Worm (Caenorhabditis elegans) whole organism, L4 larva: ENCODE measurements around the gene snt-2.

ENCODE experiments used
- D1046.2 ChIP-seq: fragments of 200-800 bp; sonication (Bioruptor generic); IDR thresholded peaks from 2 replicates; pipeline ENCODE4 v1.3.6; 2022; ENCODE audit warnings: missing genetic modification characterization, missing compliant biosample characterization
- F10B5.3 ChIP-seq: sonication (generic microtip); optimal IDR thresholded peaks from 2 replicates; lab custom pipeline; 2016; ENCODE audit warnings: mild to moderate bottlenecking, missing genetic modification characterization, missing compliant biosample characterization
- F26F4.8 ChIP-seq: fragments of 200-800 bp; sonication (Bioruptor generic); conservative IDR thresholded peaks from 2 replicates; pipeline ENCODE4 v1.3.6; 2022; ENCODE audit warnings: missing genetic modification characterization, missing compliant biosample characterization
- F44E2.7 ChIP-seq: fragments of 200-800 bp; sonication (Bioruptor generic); IDR thresholded peaks from 2 replicates; pipeline ENCODE4 v2.1.2; 2022; ENCODE audit warnings: missing genetic modification characterization, missing compliant biosample characterization
- T26A8.4 ChIP-seq: fragments of 200-800 bp; sonication (Bioruptor generic); IDR thresholded peaks from 2 replicates; pipeline ENCODE4 v1.3.6; 2022; ENCODE audit warnings: missing genetic modification characterization, missing compliant biosample characterization
- Y105C5A.15 ChIP-seq: fragments of 200-800 bp; sonication (Bioruptor generic); IDR thresholded peaks from 2 replicates; pipeline ENCODE4 v1.3.6; 2022; ENCODE audit warnings: missing genetic modification characterization, missing compliant biosample characterization
- Y5F2A.4 ChIP-seq: fragments of 200-800 bp; sonication (Bioruptor generic); optimal IDR thresholded peaks from 2 replicates; lab custom pipeline; 2018; ENCODE audit warnings: mild to moderate bottlenecking, missing genetic modification characterization, missing compliant biosample characterization
- Y75B8A.6 ChIP-seq: fragments of 200-800 bp; sonication (Bioruptor generic); IDR thresholded peaks from 2 replicates; pipeline ENCODE4 v1.3.6; 2022; ENCODE audit warnings: missing genetic modification reagents, missing genetic modification characterization, missing compliant biosample characterization
- ZK337.2 ChIP-seq: fragments of 200-800 bp; sonication (Bioruptor generic); IDR thresholded peaks from 2 replicates; pipeline ENCODE4 v1.3.6; 2022; ENCODE audit warnings: missing genetic modification reagents, missing genetic modification characterization, missing compliant biosample characterization
- ZK546.5 ChIP-seq, 2 experiments: sonication (generic microtip); optimal IDR thresholded peaks; 2 replicates each; lab custom pipeline; 2017; ENCODE audit warnings: missing biosample characterization in 2 of 2, missing genetic modification characterization in 2 of 2
- ama-1 ChIP-seq: fragments of 150-350 bp; optimal IDR thresholded peaks from 2 replicates; lab custom pipeline; 2014; ENCODE audit warnings: inconsistent platforms, mixed read lengths
- arid-1 ChIP-seq: fragments of 200-800 bp; sonication (Bioruptor generic); conservative IDR thresholded peaks from 2 replicates; pipeline ENCODE4 v1.3.6; 2022; ENCODE audit warnings: missing genetic modification reagents, missing genetic modification characterization, missing compliant biosample characterization
- attf-4 ChIP-seq: sonication (generic microtip); optimal IDR thresholded peaks from 3 replicates; lab custom pipeline; 2017; ENCODE audit warnings: missing biosample characterization, missing genetic modification characterization
- ceh-28 ChIP-seq: fragments of 150-350 bp; optimal IDR thresholded peaks from 2 replicates; lab custom pipeline; 2014; ENCODE audit warnings: missing biosample characterization, missing genetic modification reagents, missing genetic modification characterization
- ceh-32 ChIP-seq: sonication (generic microtip); optimal IDR thresholded peaks from 2 replicates; lab custom pipeline; 2016; ENCODE audit warnings: mild to moderate bottlenecking, missing genetic modification characterization, missing compliant biosample characterization; ENCODE audit not compliant: poor library complexity
- ceh-62 ChIP-seq: sonication (generic microtip); optimal IDR thresholded peaks from 2 replicates; lab custom pipeline; 2017; ENCODE audit warnings: missing biosample characterization, missing genetic modification characterization
- ceh-82 ChIP-seq: sonication (generic microtip); optimal IDR thresholded peaks from 2 replicates; lab custom pipeline; 2017; ENCODE audit warnings: missing biosample characterization, missing genetic modification characterization
- cey-2 ChIP-seq: sonication (generic microtip); optimal IDR thresholded peaks from 3 replicates; lab custom pipeline; 2017; ENCODE audit warnings: missing genetic modification characterization, mild to moderate bottlenecking, missing compliant biosample characterization, antibody characterized with exemption, borderline replicate concordance; ENCODE audit not compliant: insufficient read depth
- ctbp-1 ChIP-seq: fragments of 200-800 bp; sonication (Bioruptor generic); IDR thresholded peaks from 2 replicates; pipeline ENCODE4 v1.3.6; 2022; ENCODE audit warnings: missing genetic modification reagents, missing genetic modification characterization, missing compliant biosample characterization
- daf-8 ChIP-seq: fragments of 200-800 bp; sonication (Bioruptor generic); IDR thresholded peaks from 2 replicates; pipeline ENCODE4 v1.3.6; 2022; ENCODE audit warnings: missing genetic modification characterization, missing compliant biosample characterization
- dpl-1 ChIP-seq: fragments of 150-350 bp; optimal IDR thresholded peaks from 2 replicates; lab custom pipeline; 2014; ENCODE audit warnings: missing biosample characterization, missing genetic modification reagents, missing genetic modification characterization
- duxl-1 ChIP-seq: sonication (generic microtip); optimal IDR thresholded peaks from 2 replicates; lab custom pipeline; 2016; ENCODE audit warnings: mild to moderate bottlenecking, missing genetic modification characterization, moderate library complexity, missing compliant biosample characterization; ENCODE audit not compliant: poor library complexity
- dve-1 ChIP-seq: sonication (generic microtip); optimal IDR thresholded peaks from 2 replicates; lab custom pipeline; 2017; ENCODE audit warnings: antibody characterized with exemption, mild to moderate bottlenecking, missing genetic modification characterization, missing compliant biosample characterization; ENCODE audit not compliant: insufficient read depth
- gei-8 ChIP-seq: fragments of 200-800 bp; sonication (Bioruptor generic); optimal IDR thresholded peaks from 2 replicates; lab custom pipeline; 2018; ENCODE audit warnings: mild to moderate bottlenecking, missing genetic modification characterization, missing compliant biosample characterization
- hlh-30 ChIP-seq: sonication (generic microtip); optimal IDR thresholded peaks from 2 replicates; lab custom pipeline; 2017; ENCODE audit warnings: antibody characterized with exemption, mild to moderate bottlenecking, missing genetic modification characterization, missing compliant biosample characterization; ENCODE audit not compliant: insufficient read depth
- jun-1 ChIP-seq: fragments of 150-350 bp; optimal IDR thresholded peaks from 2 replicates; lab custom pipeline; 2014; ENCODE audit warnings: missing biosample characterization, missing genetic modification reagents, missing genetic modification characterization
- lim-7 ChIP-seq: fragments of 200-800 bp; sonication (Bioruptor generic); IDR thresholded peaks from 2 replicates; pipeline ENCODE4 v1.3.6; 2022; ENCODE audit warnings: missing genetic modification characterization, missing compliant biosample characterization
- lin-1 ChIP-seq: fragments of 200-800 bp; sonication (Bioruptor generic); IDR thresholded peaks from 2 replicates; pipeline ENCODE4 v1.3.6; 2022; ENCODE audit warnings: missing genetic modification reagents, missing genetic modification characterization, missing compliant biosample characterization
- lin-15B ChIP-seq: fragments of 150-350 bp; sonication (generic microtip); optimal IDR thresholded peaks from 3 replicates; lab custom pipeline; 2014; ENCODE audit warnings: missing biosample characterization, missing genetic modification characterization
- lsy-2 ChIP-seq, 2 experiments: fragments of 150-350 bp in 1 of 2; sonication (generic microtip) in 1 of 2; optimal IDR thresholded peaks; 2 replicates each; lab custom pipeline; 2014 to 2017; ENCODE audit warnings: missing biosample characterization in 2 of 2, missing genetic modification characterization in 2 of 2
- madf-9 ChIP-seq: fragments of 200-800 bp; sonication (Bioruptor generic); conservative IDR thresholded peaks from 2 replicates; pipeline ENCODE4 v1.3.6; 2022; ENCODE audit warnings: missing genetic modification reagents, missing genetic modification characterization, missing compliant biosample characterization
- mdt-29 ChIP-seq: fragments of 200-800 bp; sonication (Bioruptor generic); IDR thresholded peaks from 2 replicates; pipeline ENCODE4 v1.3.6; 2022; ENCODE audit warnings: missing genetic modification reagents, missing genetic modification characterization, missing compliant biosample characterization
- mxl-3 ChIP-seq: fragments of 200-800 bp; sonication (Bioruptor generic); optimal IDR thresholded peaks from 2 replicates; lab custom pipeline; 2018; ENCODE audit warnings: mild to moderate bottlenecking, missing genetic modification characterization, missing compliant biosample characterization
- nhr-111 ChIP-seq: fragments of 200-800 bp; sonication (Bioruptor generic); optimal IDR thresholded peaks from 2 replicates; lab custom pipeline; 2018; ENCODE audit warnings: mild to moderate bottlenecking, missing genetic modification characterization, missing compliant biosample characterization
- nhr-237 ChIP-seq: sonication (generic microtip); optimal IDR thresholded peaks from 2 replicates; lab custom pipeline; 2017; ENCODE audit warnings: missing biosample characterization, missing genetic modification characterization
- nhr-25 ChIP-seq: sonication (generic microtip); optimal IDR thresholded peaks from 2 replicates; lab custom pipeline; 2017; ENCODE audit warnings: missing genetic modification characterization, mild to moderate bottlenecking, missing compliant biosample characterization, antibody characterized with exemption, moderate library complexity, borderline replicate concordance; ENCODE audit not compliant: insufficient read depth
- nhr-28 ChIP-seq: fragments of 150-350 bp; optimal IDR thresholded peaks from 2 replicates; lab custom pipeline; 2014; ENCODE audit warnings: missing biosample characterization, missing genetic modification characterization
- nhr-41 ChIP-seq: fragments of 200-800 bp; sonication (Bioruptor generic); IDR thresholded peaks from 2 replicates; pipeline ENCODE4 v1.3.6; 2022; ENCODE audit warnings: missing genetic modification reagents, missing genetic modification characterization, missing compliant biosample characterization
- nhr-77 ChIP-seq: fragments of 150-350 bp; optimal IDR thresholded peaks from 2 replicates; lab custom pipeline; 2014; ENCODE audit warnings: missing biosample characterization, missing genetic modification characterization
- pha-4 ChIP-seq, 2 experiments: fragments of 150-350 bp in 1 of 2; fragments of 200-800 bp in 1 of 2; sonication (Bioruptor generic) in 1 of 2; IDR thresholded peaks in 1 of 2; optimal IDR thresholded peaks in 1 of 2; 2 replicates each; pipeline versions ENCODE4 v1.3.6 to Lab custom; 2014 to 2022; ENCODE audit warnings: missing genetic modification characterization in 2 of 2, missing genetic modification reagents in 2 of 2, missing biosample characterization in 1 of 2, missing compliant biosample characterization in 1 of 2
- set-16 ChIP-seq: fragments of 200-800 bp; sonication (Bioruptor generic); IDR thresholded peaks from 2 replicates; pipeline ENCODE4 v1.3.6; 2022; ENCODE audit warnings: missing genetic modification reagents, missing genetic modification characterization, missing compliant biosample characterization
- skn-1 ChIP-seq: fragments of 150-350 bp; optimal IDR thresholded peaks from 2 replicates; lab custom pipeline; 2014; ENCODE audit warnings: missing biosample characterization, missing genetic modification characterization
- unc-62 ChIP-seq, 3 experiments: fragments of 150-350 bp in 1 of 3; sonication (generic microtip); optimal IDR thresholded peaks in 2 of 3; peaks in 1 of 3; 1 replicate in 1 of 3; 2 replicates in 2 of 3; lab custom pipeline; 2014 to 2017; ENCODE audit warnings: missing biosample characterization in 3 of 3, missing genetic modification characterization in 3 of 3, missing genetic modification reagents in 3 of 3, missing genotype in 1 of 3
- zag-1 ChIP-seq: fragments of 150-350 bp; optimal IDR thresholded peaks from 2 replicates; lab custom pipeline; 2014; ENCODE audit warnings: missing biosample characterization, missing genetic modification characterization
- zfp-2 ChIP-seq: sonication (generic microtip); optimal IDR thresholded peaks from 2 replicates; lab custom pipeline; 2016; ENCODE audit warnings: mild to moderate bottlenecking, missing genetic modification characterization, missing compliant biosample characterization
- zfp-3 ChIP-seq: fragments of 200-800 bp; sonication (Bioruptor generic); conservative IDR thresholded peaks from 2 replicates; pipeline ENCODE4 v1.3.6; 2022; ENCODE audit warnings: missing genetic modification reagents, missing genetic modification characterization, missing compliant biosample characterization
- zip-11 ChIP-seq: fragments of 200-800 bp; sonication (Bioruptor generic); IDR thresholded peaks from 2 replicates; pipeline ENCODE4 v1.3.6; 2022; ENCODE audit warnings: missing genetic modification characterization, missing compliant biosample characterization
- ztf-11 ChIP-seq: fragments of 150-350 bp; optimal IDR thresholded peaks from 2 replicates; lab custom pipeline; 2014; ENCODE audit warnings: missing biosample characterization, missing genetic modification characterization
- ztf-7 ChIP-seq: fragments of 150-350 bp; optimal IDR thresholded peaks from 2 replicates; lab custom pipeline; 2014; ENCODE audit warnings: missing biosample characterization, missing genetic modification characterization

snt-2 gene

ce11 chrIII:835713-836278, 42.3 kb upstream of the snt-2 start (continued):
- TF ChIP-seq lim-7 (GFP tag; lab: Robert Waterston, UW) (peak; percentile 95), ceh-82 (tag; lab: Kevin White, UChicago) (no peak), Y75B8A.6 (GFP tag; lab: Robert Waterston, UW) (peak; percentile 99), duxl-1 (tag; lab: Kevin White, UChicago) (peak; percentile 94), dve-1 (peak; percentile 86), lin-15B (tag; lab: Kevin White, UChicago) (no peak), mdt-29 (GFP tag; lab: Robert Waterston, UW) (peak; percentile 93), nhr-77 (tag; lab: Kevin White, UChicago) (peak; percentile 98), ztf-11 (tag; lab: Kevin White, UChicago) (peak; percentile 51), nhr-111 (GFP tag; lab: Kevin White, UChicago) (peak; percentile 99), zip-11 (GFP tag; lab: Robert Waterston, UW) (no peak), skn-1 (tag; lab: Kevin White, UChicago) (peak; percentile 20), ZK546.5 (tag; optimal IDR thresholded peaks at IDR 0.05; lab: Kevin White, UChicago) (peak in 1 of 2 experiments; percentile 45), jun-1 (tag; lab: Kevin White, UChicago) (peak; percentile 94), ctbp-1 (GFP tag; lab: Robert Waterston, UW) (peak; percentile 91), unc-62 (GFP tag; optimal IDR thresholded peaks at IDR 0.05 in 1 of 2; lab: Kevin White, UChicago) (no peak), unc-62 (tag; optimal IDR thresholded peaks at IDR 0.05; lab: Kevin White, UChicago) (no peak), ceh-62 (tag; lab: Kevin White, UChicago) (no peak), lin-1 (GFP tag; lab: Robert Waterston, UW) (peak; percentile 95), lsy-2 (tag; optimal IDR thresholded peaks at IDR 0.05; lab: Kevin White, UChicago) (peak; percentile 66 to 69), nhr-25 (tag; lab: Kevin White, UChicago) (peak; percentile 84), F10B5.3 (peak; percentile 16), madf-9 (peak; percentile 72), mxl-3 (peak; percentile 62), nhr-28 (tag; lab: Kevin White, UChicago) (peak; percentile 65), Y5F2A.4 (GFP tag; lab: Kevin White, UChicago) (peak; percentile 91), cey-2 (tag; lab: Kevin White, UChicago) (no peak), F44E2.7 (0 out of 2 replicates have a peak, but pooled peaks have one; percentile 58), nhr-41 (peak; percentile 96), pha-4 (GFP tag; IDR thresholded peaks at IDR 0.05; lab: Robert Waterston, UW) (peak; percentile 95), pha-4 (tag; optimal IDR thresholded peaks at IDR 0.05; lab: Kevin White, UChicago) (no peak), zfp-3 (GFP tag; lab: Robert Waterston, UW) (peak; percentile 99), F26F4.8 (no peak), nhr-237 (peak; percentile 49), ZK337.2 (GFP tag; lab: Robert Waterston, UW) (peak; percentile 73), ceh-32 (tag; lab: Kevin White, UChicago) (no peak), set-16 (GFP tag; lab: Robert Waterston, UW) (peak; percentile 60), Y105C5A.15 (GFP tag; lab: Robert Waterston, UW) (peak; percentile 99), ama-1 (lab: Kevin White, UChicago) (peak; percentile 98), zag-1 (tag; lab: Kevin White, UChicago) (peak; percentile 45), ztf-7 (no peak), T26A8.4 (GFP tag; lab: Robert Waterston, UW) (peak; percentile 98), attf-4 (tag; lab: Kevin White, UChicago) (no peak), daf-8 (GFP tag; lab: Robert Waterston, UW) (no peak; the same call in 1 of the 2 replicates), arid-1 (GFP tag; lab: Robert Waterston, UW) (peak; percentile 98), hlh-30 (peak; percentile 5), zfp-2 (tag; lab: Kevin White, UChicago) (peak; percentile 39), D1046.2 (GFP tag; lab: Robert Waterston, UW) (peak; percentile 91), ceh-28 (tag; lab: Kevin White, UChicago) (no peak), gei-8 (GFP tag; lab: Kevin White, UChicago) (peak; percentile 96), dpl-1 (GFP tag; lab: Kevin White, UChicago) (no peak)
